Worm (Caenorhabditis elegans) whole organism, late embryonic: ENCODE measurements around the gene C16C8.25.

Experiments used
- C08G9.2 ChIP-seq: sonication (generic microtip); optimal IDR thresholded peaks from 2 replicates; lab custom pipeline; 2016; ENCODE audit warnings: mild to moderate bottlenecking, missing genetic modification characterization, moderate library complexity, missing compliant biosample characterization
- C38D4.7 ChIP-seq: fragments of 200-800 bp; sonication (Bioruptor generic); optimal IDR thresholded peaks from 2 replicates; lab custom pipeline; 2018; ENCODE audit warnings: mild to moderate bottlenecking, missing genetic modification characterization, moderate library complexity, missing compliant biosample characterization
- F13H6.1 ChIP-seq: sonication (generic microtip); optimal IDR thresholded peaks from 2 replicates; lab custom pipeline; 2016; ENCODE audit warnings: missing genetic modification characterization, missing compliant biosample characterization
- K02D7.2 ChIP-seq: sonication (generic microtip); optimal IDR thresholded peaks from 2 replicates; lab custom pipeline; 2017; ENCODE audit warnings: mild to moderate bottlenecking, missing genetic modification characterization, missing compliant biosample characterization
- K09A11.1 ChIP-seq: sonication (generic microtip); optimal IDR thresholded peaks from 2 replicates; lab custom pipeline; 2017; ENCODE audit warnings: antibody characterized with exemption, mild to moderate bottlenecking, missing genetic modification characterization, missing compliant biosample characterization; ENCODE audit not compliant: insufficient read depth
- Y22D7AL.16 ChIP-seq: sonication (generic microtip); optimal IDR thresholded peaks from 2 replicates; lab custom pipeline; 2016; ENCODE audit warnings: missing genetic modification characterization, missing compliant biosample characterization
- ama-1 ChIP-seq: fragments of 150-350 bp; optimal IDR thresholded peaks from 2 replicates; lab custom pipeline; 2014
- ceh-22 ChIP-seq: sonication (generic microtip); optimal IDR thresholded peaks from 2 replicates; lab custom pipeline; 2017; ENCODE audit warnings: missing biosample characterization, missing genetic modification characterization
- ceh-24 ChIP-seq: sonication (generic microtip); optimal IDR thresholded peaks from 2 replicates; lab custom pipeline; 2016; ENCODE audit warnings: mild to moderate bottlenecking, missing genetic modification characterization, missing compliant biosample characterization
- ceh-30 ChIP-seq: fragments of 150-350 bp; optimal IDR thresholded peaks from 2 replicates; lab custom pipeline; 2014; ENCODE audit warnings: missing biosample characterization, missing genetic modification characterization
- ceh-48 ChIP-seq: sonication (generic microtip); optimal IDR thresholded peaks from 2 replicates; lab custom pipeline; 2016; ENCODE audit warnings: missing genetic modification characterization, inconsistent platforms, missing compliant biosample characterization
- ceh-6 ChIP-seq: fragments of 200-800 bp; sonication (Bioruptor generic); optimal IDR thresholded peaks from 2 replicates; lab custom pipeline; 2018; ENCODE audit warnings: mild to moderate bottlenecking, missing genetic modification characterization, missing compliant biosample characterization
- ceh-9 ChIP-seq: sonication (generic microtip); optimal IDR thresholded peaks from 2 replicates; lab custom pipeline; 2016; ENCODE audit warnings: mild to moderate bottlenecking, missing genetic modification characterization, inconsistent platforms, missing compliant biosample characterization
- che-1 ChIP-seq: sonication (generic microtip); optimal IDR thresholded peaks from 2 replicates; lab custom pipeline; 2016; ENCODE audit warnings: mild to moderate bottlenecking, missing genetic modification characterization, missing compliant biosample characterization
- dve-1 ChIP-seq: sonication (generic microtip); optimal IDR thresholded peaks from 2 replicates; lab custom pipeline; 2017; ENCODE audit warnings: antibody characterized with exemption, mild to moderate bottlenecking, missing genetic modification characterization, missing compliant biosample characterization
- elt-4 ChIP-seq: sonication (generic microtip); optimal IDR thresholded peaks from 2 replicates; lab custom pipeline; 2016; ENCODE audit warnings: missing genetic modification characterization, missing compliant biosample characterization
- ets-4 ChIP-seq: sonication (generic microtip); optimal IDR thresholded peaks from 2 replicates; lab custom pipeline; 2016; ENCODE audit warnings: missing genetic modification characterization, missing compliant biosample characterization
- fax-1 ChIP-seq: sonication (generic microtip); optimal IDR thresholded peaks from 2 replicates; lab custom pipeline; 2016; ENCODE audit warnings: missing genotype, missing genetic modification characterization, missing compliant biosample characterization
- fkh-10 ChIP-seq: fragments of 150-350 bp; optimal IDR thresholded peaks from 2 replicates; lab custom pipeline; 2014; ENCODE audit warnings: missing biosample characterization, missing genetic modification reagents, missing genetic modification characterization
- fkh-6 ChIP-seq: sonication (generic microtip); optimal IDR thresholded peaks from 2 replicates; lab custom pipeline; 2016; ENCODE audit warnings: missing genetic modification characterization, missing compliant biosample characterization
- gmeb-2 ChIP-seq: sonication (generic microtip); optimal IDR thresholded peaks from 2 replicates; lab custom pipeline; 2016; ENCODE audit warnings: missing genetic modification characterization, inconsistent platforms, missing compliant biosample characterization
- hlh-30 ChIP-seq: sonication (generic microtip); optimal IDR thresholded peaks from 2 replicates; lab custom pipeline; 2017; ENCODE audit warnings: antibody characterized with exemption, missing genetic modification characterization, missing compliant biosample characterization; ENCODE audit not compliant: insufficient read depth
- hlh-8 ChIP-seq: sonication (generic microtip); optimal IDR thresholded peaks from 2 replicates; lab custom pipeline; 2016; ENCODE audit warnings: missing genotype, missing genetic modification characterization, missing compliant biosample characterization
- mec-3 ChIP-seq: sonication (generic microtip); optimal IDR thresholded peaks from 2 replicates; lab custom pipeline; 2016; ENCODE audit warnings: borderline replicate concordance, missing genetic modification characterization, missing compliant biosample characterization
- nfya-1 ChIP-seq: sonication (generic microtip); optimal IDR thresholded peaks from 2 replicates; lab custom pipeline; 2017; ENCODE audit warnings: missing genetic modification characterization, mild to moderate bottlenecking, missing compliant biosample characterization, antibody characterized with exemption, moderate library complexity
- nhr-11 ChIP-seq: fragments of 150-350 bp; optimal IDR thresholded peaks from 2 replicates; lab custom pipeline; 2014; ENCODE audit warnings: missing biosample characterization, missing genetic modification characterization
- odd-2 ChIP-seq: sonication (generic microtip); optimal IDR thresholded peaks from 2 replicates; lab custom pipeline; 2017; ENCODE audit warnings: antibody characterized with exemption, mild to moderate bottlenecking, missing genetic modification characterization, missing compliant biosample characterization
- pax-1 ChIP-seq: fragments of 150-350 bp; optimal IDR thresholded peaks from 2 replicates; lab custom pipeline; 2014; ENCODE audit warnings: missing biosample characterization, missing genetic modification characterization
- pha-2 ChIP-seq: sonication (generic microtip); optimal IDR thresholded peaks from 2 replicates; lab custom pipeline; 2017; ENCODE audit warnings: mild to moderate bottlenecking, missing genetic modification characterization, missing compliant biosample characterization
- pha-4 ChIP-seq: fragments of 150-350 bp; optimal IDR thresholded peaks from 2 replicates; lab custom pipeline; 2018; ENCODE audit warnings: missing biosample characterization, missing genetic modification reagents, missing genetic modification characterization
- pros-1 ChIP-seq: fragments of 150-350 bp; optimal IDR thresholded peaks from 2 replicates; lab custom pipeline; 2014; ENCODE audit warnings: missing biosample characterization, missing genetic modification reagents, missing genetic modification characterization
- sox-4 ChIP-seq: sonication (generic microtip); optimal IDR thresholded peaks from 2 replicates; lab custom pipeline; 2017; ENCODE audit warnings: mild to moderate bottlenecking, missing genetic modification characterization, inconsistent platforms, missing compliant biosample characterization
- syd-9 ChIP-seq: sonication (generic microtip); optimal IDR thresholded peaks from 2 replicates; lab custom pipeline; 2016; ENCODE audit warnings: mild to moderate bottlenecking, missing genetic modification characterization, moderate library complexity, missing compliant biosample characterization
- tbx-2 ChIP-seq: sonication (generic microtip); optimal IDR thresholded peaks from 2 replicates; lab custom pipeline; 2016; ENCODE audit warnings: missing genetic modification characterization, missing compliant biosample characterization
- tbx-7 ChIP-seq: sonication (generic microtip); optimal IDR thresholded peaks from 2 replicates; lab custom pipeline; 2016; ENCODE audit warnings: missing genotype, missing genetic modification characterization, missing compliant biosample characterization
- unc-3 ChIP-seq, 2 experiments: fragments of 200-800 bp in 1 of 2; sonication (Bioruptor generic) in 1 of 2; sonication (generic microtip) in 1 of 2; conservative IDR thresholded peaks in 1 of 2; optimal IDR thresholded peaks in 1 of 2; 2 replicates each; pipeline versions ENCODE4 v1.3.6 to Lab custom; 2016 to 2022; ENCODE audit warnings: missing compliant biosample characterization in 2 of 2, missing genetic modification characterization in 2 of 2, missing genetic modification reagents in 1 of 2
- unc-55 ChIP-seq: sonication (generic microtip); optimal IDR thresholded peaks from 2 replicates; lab custom pipeline; 2017; ENCODE audit warnings: missing biosample characterization, missing genetic modification reagents, missing genetic modification characterization
- ztf-16 ChIP-seq: sonication (generic microtip); optimal IDR thresholded peaks from 2 replicates; lab custom pipeline; 2017; ENCODE audit warnings: missing genetic modification characterization, missing compliant biosample characterization

C16C8.25 gene

ce11 chrII:3453521-3453920, 4.5 kb downstream of the C16C8.25 start, which contains the start of gene C16C8.11:
Gene C16C8.11 (plus strand): TSS chrII:3453708.
- TF ChIP-seq odd-2 (tag; lab: Kevin White, UChicago) = no peak
- TF ChIP-seq ets-4 (tag; lab: Kevin White, UChicago) = no peak
- TF ChIP-seq che-1 = no peak
- no peak for TF ChIP-seq tbx-7
- no peak for TF ChIP-seq syd-9 (tag; lab: Kevin White, UChicago)
- no peak for TF ChIP-seq nfya-1 (tag; lab: Kevin White, UChicago)
- TF ChIP-seq tbx-2 (tag; lab: Kevin White, UChicago) = no peak
- TF ChIP-seq ceh-6 (GFP tag; lab: Kevin White, UChicago) = no peak
- no peak for TF ChIP-seq pha-4 (tag; lab: Kevin White, UChicago)
- no peak for TF ChIP-seq nhr-11 (tag; lab: Kevin White, UChicago)
- TF ChIP-seq unc-3 (GFP tag; conservative IDR thresholded peaks at IDR 0.05; lab: Robert Waterston, UW) = no peak
- no peak for TF ChIP-seq unc-3 (tag; optimal IDR thresholded peaks at IDR 0.05; lab: Kevin White, UChicago)
- no peak for TF ChIP-seq hlh-8
- no peak for TF ChIP-seq pros-1 (tag; lab: Kevin White, UChicago)
- TF ChIP-seq ceh-22 (tag; lab: Kevin White, UChicago) = no peak
- no peak for TF ChIP-seq gmeb-2
- no peak for TF ChIP-seq K09A11.1

- TF ChIP-seq C38D4.7 (GFP tag; lab: Kevin White, UChicago) (no peak), mec-3 (tag; lab: Kevin White, UChicago) (no peak), fax-1 (tag; lab: Kevin White, UChicago) (no peak), K02D7.2 (tag; lab: Kevin White, UChicago) (no peak), ceh-24 (no peak), fkh-6 (tag; lab: Kevin White, UChicago) (no peak), pros-1 (tag; lab: Kevin White, UChicago) (no peak), fkh-10 (GFP tag; lab: Kevin White, UChicago) (no peak), Y22D7AL.16 (no peak), ceh-48 (tag; lab: Kevin White, UChicago) (no peak), pax-1 (no peak), F13H6.1 (tag; lab: Kevin White, UChicago) (no peak), hlh-30 (no peak), odd-2 (tag; lab: Kevin White, UChicago) (no peak), elt-4 (tag; lab: Kevin White, UChicago) (no peak), ceh-22 (tag; lab: Kevin White, UChicago) (no peak)
Measured at ce11 chrII:3458209-3458608, 9.2 kb downstream of the C16C8.25 start, which contains the start of the genes C16C8.26 and C16C8.19. Gene C16C8.26 (minus strand): TSS chrII:3458309. Gene C16C8.19 (plus strand): TSS chrII:3458487.

- no peak for TF ChIP-seq K02D7.2 (tag; lab: Kevin White, UChicago)
- TF ChIP-seq dve-1 (tag; lab: Kevin White, UChicago) = peak; percentile 79
Measured at ce11 chrII:3459199-3459598, 10.2 kb downstream of the C16C8.25 start.

ce11 chrII:3460048-3460447, 11.0 kb downstream of the C16C8.25 start, which contains the start of gene C16C8.7:
Gene C16C8.7 (minus strand): TSS chrII:3460148.
- TF ChIP-seq ceh-22 (tag; lab: Kevin White, UChicago) (no peak), ceh-6 (GFP tag; lab: Kevin White, UChicago) (no peak), sox-4 (tag; lab: Kevin White, UChicago) (no peak), ztf-16 (tag; lab: Kevin White, UChicago) (no peak), fkh-6 (tag; lab: Kevin White, UChicago) (no peak), gmeb-2 (no peak), tbx-2 (tag; lab: Kevin White, UChicago) (no peak), unc-3 (GFP tag; conservative IDR thresholded peaks at IDR 0.05; lab: Robert Waterston, UW) (no peak), unc-3 (tag; optimal IDR thresholded peaks at IDR 0.05; lab: Kevin White, UChicago) (no peak), C08G9.2 (no peak), fkh-10 (GFP tag; lab: Kevin White, UChicago) (no peak), pha-4 (tag; lab: Kevin White, UChicago) (no peak), mec-3 (tag; lab: Kevin White, UChicago) (no peak), ceh-9 (tag; lab: Kevin White, UChicago) (no peak), ama-1 (lab: Kevin White, UChicago) (no peak), ceh-30 (tag; lab: Kevin White, UChicago) (no peak), pha-2 (tag; lab: Kevin White, UChicago) (no peak), unc-55 (no peak), ceh-24 (no peak), pros-1 (tag; lab: Kevin White, UChicago) (no peak), fax-1 (tag; lab: Kevin White, UChicago) (no peak)
- TF ChIP-seq, all 69 proteins: peak for 0
